Worm (Caenorhabditis elegans) whole organism, late embryonic: ENCODE data around the gene clec-75.
A peak's percentile ranks its signal among the peaks of the same experiment; 100 is the strongest.
"Not testable (repeated sequence)": the region's sequence is repeated elsewhere in the genome, so short reads cannot be mapped to it uniquely, and the experiment has no call there.

Experiments
- C38D4.7 ChIP-seq: fragments of 200-800 bp; sonication (Bioruptor generic); optimal IDR thresholded peaks from 2 replicates; lab custom pipeline; 2018; ENCODE audit warnings: mild to moderate bottlenecking, missing genetic modification characterization, moderate library complexity, missing compliant biosample characterization
- K02D7.2 ChIP-seq: sonication (generic microtip); optimal IDR thresholded peaks from 2 replicates; lab custom pipeline; 2017; ENCODE audit warnings: mild to moderate bottlenecking, missing genetic modification characterization, missing compliant biosample characterization
- ama-1 ChIP-seq: fragments of 150-350 bp; optimal IDR thresholded peaks from 2 replicates; lab custom pipeline; 2014
- ceh-18 ChIP-seq: sonication (generic microtip); optimal IDR thresholded peaks from 2 replicates; lab custom pipeline; 2016; ENCODE audit warnings: missing genetic modification characterization, missing compliant biosample characterization
- ceh-22 ChIP-seq: sonication (generic microtip); optimal IDR thresholded peaks from 2 replicates; lab custom pipeline; 2017; ENCODE audit warnings: missing biosample characterization, missing genetic modification characterization
- ceh-24 ChIP-seq: sonication (generic microtip); optimal IDR thresholded peaks from 2 replicates; lab custom pipeline; 2016; ENCODE audit warnings: mild to moderate bottlenecking, missing genetic modification characterization, missing compliant biosample characterization
- ceh-30 ChIP-seq: fragments of 150-350 bp; optimal IDR thresholded peaks from 2 replicates; lab custom pipeline; 2014; ENCODE audit warnings: missing biosample characterization, missing genetic modification characterization
- ceh-34 ChIP-seq: sonication (generic microtip); optimal IDR thresholded peaks from 2 replicates; lab custom pipeline; 2016; ENCODE audit warnings: mild to moderate bottlenecking, missing genetic modification characterization, missing compliant biosample characterization
- ceh-6 ChIP-seq: fragments of 200-800 bp; sonication (Bioruptor generic); optimal IDR thresholded peaks from 2 replicates; lab custom pipeline; 2018; ENCODE audit warnings: mild to moderate bottlenecking, missing genetic modification characterization, missing compliant biosample characterization
- ceh-9 ChIP-seq: sonication (generic microtip); optimal IDR thresholded peaks from 2 replicates; lab custom pipeline; 2016; ENCODE audit warnings: mild to moderate bottlenecking, missing genetic modification characterization, inconsistent platforms, missing compliant biosample characterization
- dmd-4 ChIP-seq: sonication (generic microtip); optimal IDR thresholded peaks from 2 replicates; lab custom pipeline; 2016; ENCODE audit warnings: borderline replicate concordance, missing genetic modification characterization, missing compliant biosample characterization
- elt-2 ChIP-seq: sonication (generic microtip); optimal IDR thresholded peaks from 2 replicates; lab custom pipeline; 2016; ENCODE audit warnings: missing genetic modification reagents, missing genetic modification characterization, missing compliant biosample characterization
- elt-4 ChIP-seq: sonication (generic microtip); optimal IDR thresholded peaks from 2 replicates; lab custom pipeline; 2016; ENCODE audit warnings: missing genetic modification characterization, missing compliant biosample characterization
- eyg-1 ChIP-seq: sonication (generic microtip); optimal IDR thresholded peaks from 2 replicates; lab custom pipeline; 2016; ENCODE audit warnings: missing genotype, missing genetic modification characterization, missing compliant biosample characterization
- fkh-6 ChIP-seq: sonication (generic microtip); optimal IDR thresholded peaks from 2 replicates; lab custom pipeline; 2016; ENCODE audit warnings: missing genetic modification characterization, missing compliant biosample characterization
- gmeb-2 ChIP-seq: sonication (generic microtip); optimal IDR thresholded peaks from 2 replicates; lab custom pipeline; 2016; ENCODE audit warnings: missing genetic modification characterization, inconsistent platforms, missing compliant biosample characterization
- hlh-13 ChIP-seq: fragments of 200-800 bp; sonication (Bioruptor generic); optimal IDR thresholded peaks from 2 replicates; lab custom pipeline; 2018; ENCODE audit warnings: mild to moderate bottlenecking, missing genetic modification characterization, missing compliant biosample characterization
- hlh-30 ChIP-seq: sonication (generic microtip); optimal IDR thresholded peaks from 2 replicates; lab custom pipeline; 2017; ENCODE audit warnings: antibody characterized with exemption, missing genetic modification characterization, missing compliant biosample characterization; ENCODE audit not compliant: insufficient read depth
- lim-6 ChIP-seq: sonication (generic microtip); optimal IDR thresholded peaks from 2 replicates; lab custom pipeline; 2016; ENCODE audit warnings: missing genetic modification characterization, missing compliant biosample characterization
- lin-11 ChIP-seq: fragments of 200-800 bp; sonication (Bioruptor generic); optimal IDR thresholded peaks from 2 replicates; lab custom pipeline; 2018; ENCODE audit warnings: mild to moderate bottlenecking, missing genetic modification characterization, missing compliant biosample characterization
- madf-2 ChIP-seq: sonication (generic microtip); optimal IDR thresholded peaks from 2 replicates; lab custom pipeline; 2017; ENCODE audit warnings: missing genetic modification characterization, missing compliant biosample characterization
- nfya-1 ChIP-seq: sonication (generic microtip); optimal IDR thresholded peaks from 2 replicates; lab custom pipeline; 2017; ENCODE audit warnings: missing genetic modification characterization, mild to moderate bottlenecking, missing compliant biosample characterization, antibody characterized with exemption, moderate library complexity
- nhr-11 ChIP-seq: fragments of 150-350 bp; optimal IDR thresholded peaks from 2 replicates; lab custom pipeline; 2014; ENCODE audit warnings: missing biosample characterization, missing genetic modification characterization
- nhr-232 ChIP-seq: sonication (generic microtip); optimal IDR thresholded peaks from 2 replicates; lab custom pipeline; 2016; ENCODE audit warnings: missing genetic modification characterization, missing compliant biosample characterization
- odd-2 ChIP-seq: sonication (generic microtip); optimal IDR thresholded peaks from 2 replicates; lab custom pipeline; 2017; ENCODE audit warnings: antibody characterized with exemption, mild to moderate bottlenecking, missing genetic modification characterization, missing compliant biosample characterization
- pag-3 ChIP-seq: sonication (generic microtip); optimal IDR thresholded peaks from 2 replicates; lab custom pipeline; 2016; ENCODE audit warnings: missing compliant biosample characterization, missing genetic modification characterization, borderline replicate concordance
- pqm-1 ChIP-seq: sonication (generic microtip); optimal IDR thresholded peaks from 2 replicates; lab custom pipeline; 2016; ENCODE audit warnings: missing genetic modification characterization, missing compliant biosample characterization
- sdc-2 ChIP-seq: sonication (generic microtip); optimal IDR thresholded peaks from 2 replicates; lab custom pipeline; 2016; ENCODE audit warnings: missing genotype, missing genetic modification characterization, missing compliant biosample characterization
- sox-2 ChIP-seq: fragments of 200-800 bp; sonication (Bioruptor generic); IDR thresholded peaks from 2 replicates; pipeline ENCODE4 v1.3.6; 2022; ENCODE audit warnings: missing genetic modification reagents, missing genetic modification characterization, missing compliant biosample characterization
- syd-9 ChIP-seq: sonication (generic microtip); optimal IDR thresholded peaks from 2 replicates; lab custom pipeline; 2016; ENCODE audit warnings: mild to moderate bottlenecking, missing genetic modification characterization, moderate library complexity, missing compliant biosample characterization
- tbx-2 ChIP-seq: sonication (generic microtip); optimal IDR thresholded peaks from 2 replicates; lab custom pipeline; 2016; ENCODE audit warnings: missing genetic modification characterization, missing compliant biosample characterization
- tbx-7 ChIP-seq: sonication (generic microtip); optimal IDR thresholded peaks from 2 replicates; lab custom pipeline; 2016; ENCODE audit warnings: missing genotype, missing genetic modification characterization, missing compliant biosample characterization
- ttx-3 ChIP-seq: sonication (generic microtip); optimal IDR thresholded peaks from 2 replicates; lab custom pipeline; 2016; ENCODE audit warnings: missing genetic modification reagents, missing genetic modification characterization, missing compliant biosample characterization
- unc-42 ChIP-seq: sonication (generic microtip); optimal IDR thresholded peaks from 2 replicates; lab custom pipeline; 2016; ENCODE audit warnings: missing genotype, missing genetic modification characterization, missing compliant biosample characterization
- unc-55 ChIP-seq: sonication (generic microtip); optimal IDR thresholded peaks from 2 replicates; lab custom pipeline; 2017; ENCODE audit warnings: missing biosample characterization, missing genetic modification reagents, missing genetic modification characterization

The clec-75 gene

DNA sequence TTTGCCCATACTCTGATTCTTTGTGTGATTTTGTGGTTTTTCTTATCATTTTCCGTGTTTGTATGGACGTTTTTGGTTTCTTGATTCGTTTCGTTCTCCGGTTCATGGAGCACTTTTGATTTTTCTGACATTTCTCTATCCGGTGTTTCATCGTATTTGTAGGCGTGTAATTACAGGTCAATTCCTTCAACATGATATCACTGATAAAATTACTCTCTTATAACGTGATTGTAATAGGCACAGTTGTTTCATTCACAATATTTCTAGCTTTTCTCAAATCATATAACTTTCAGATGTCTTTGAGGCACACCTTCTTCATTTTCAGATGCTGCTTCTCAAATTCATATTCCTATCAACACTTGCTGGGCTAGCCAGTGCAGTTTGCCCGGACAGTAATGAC, 28.1 kb upstream of the clec-75 start, which contains the start of gene clec-70:
Gene clec-70, plus strand, starts transcription at position 301 of the 400 bp plus-strand sequence.
- TF ChIP-seq ama-1 (lab: Kevin White, UChicago); elt-2 (tag; lab: Kevin White, UChicago); nhr-11: not testable (repeated sequence)

DNA sequence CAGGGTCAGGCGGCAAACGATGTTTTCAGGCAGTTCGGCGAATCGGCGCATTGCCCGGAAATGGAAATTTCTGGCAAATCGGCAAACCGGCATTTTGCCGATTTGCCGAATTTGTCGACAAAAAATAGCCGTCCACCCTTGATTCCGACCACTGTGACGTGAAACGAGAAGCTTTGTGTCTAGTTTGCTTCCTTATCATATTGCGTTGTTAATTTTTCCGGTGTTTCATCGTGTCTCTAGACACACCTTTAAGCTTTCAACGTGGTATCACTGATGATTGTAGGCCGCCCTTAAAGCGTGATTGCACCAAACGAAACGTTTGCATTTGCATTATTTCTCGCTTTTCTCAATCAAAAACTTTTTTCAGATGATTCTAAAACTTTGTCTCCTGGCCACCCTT, 23.4 kb upstream of the clec-75 start, which contains the start of gene clec-71:
Gene clec-71, plus strand, starts transcription at position 362 of the 400 bp plus-strand sequence.
- no peak for TF ChIP-seq nhr-232
- TF ChIP-seq madf-2: no peak
- TF ChIP-seq sdc-2 (tag; lab: Kevin White, UChicago): no peak
- no peak for TF ChIP-seq pqm-1 (tag; lab: Kevin White, UChicago)
- no peak for TF ChIP-seq ceh-9
- no peak for TF ChIP-seq ttx-3
- no peak for TF ChIP-seq odd-2 (tag; lab: Kevin White, UChicago)
- TF ChIP-seq ceh-24 (tag; lab: Kevin White, UChicago): no peak

DNA sequence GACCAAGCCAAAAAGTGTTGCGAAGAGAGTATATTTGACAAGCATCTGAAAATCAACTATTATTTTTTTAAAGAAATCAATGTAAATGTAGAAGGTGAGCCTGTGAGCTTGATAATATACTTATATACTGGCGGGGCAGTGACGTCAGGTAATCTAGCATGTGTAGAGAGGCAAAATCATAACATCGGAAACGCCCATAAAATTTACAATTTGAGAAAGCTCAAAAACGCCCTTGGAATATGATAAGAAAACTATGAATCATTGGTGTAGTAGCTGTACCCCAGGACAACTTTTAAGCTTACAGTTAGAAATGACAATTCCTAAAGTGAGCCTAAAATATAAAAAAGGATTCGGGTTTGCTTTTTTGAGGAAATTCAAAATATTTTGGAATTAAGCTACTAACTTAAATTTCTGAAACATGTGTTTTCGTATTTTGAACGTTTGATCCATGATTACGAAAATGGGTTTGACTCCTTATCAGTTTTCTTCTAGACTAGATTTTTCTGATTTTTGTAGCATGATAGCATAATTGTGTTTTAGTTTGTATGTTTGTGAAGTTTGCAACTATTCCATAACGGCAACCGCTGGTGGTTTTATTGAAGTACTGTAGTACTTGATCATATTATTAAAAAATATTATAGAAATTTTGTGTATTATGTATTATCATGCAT, 18.7 kb upstream of the clec-75 start, which contains the start of gene clec-174:
Gene clec-174, minus strand, starts transcription at position 51 of the 671 bp plus-strand sequence.
- TF ChIP-seq fkh-6 (no peak), lin-11 (tag; lab: Kevin White, UChicago) (no peak), elt-4 (tag; lab: Kevin White, UChicago) (no peak), K02D7.2 (tag; lab: Kevin White, UChicago) (no peak), dmd-4 (tag; lab: Kevin White, UChicago) (no peak), ceh-34 (tag; lab: Kevin White, UChicago) (no peak)

DNA sequence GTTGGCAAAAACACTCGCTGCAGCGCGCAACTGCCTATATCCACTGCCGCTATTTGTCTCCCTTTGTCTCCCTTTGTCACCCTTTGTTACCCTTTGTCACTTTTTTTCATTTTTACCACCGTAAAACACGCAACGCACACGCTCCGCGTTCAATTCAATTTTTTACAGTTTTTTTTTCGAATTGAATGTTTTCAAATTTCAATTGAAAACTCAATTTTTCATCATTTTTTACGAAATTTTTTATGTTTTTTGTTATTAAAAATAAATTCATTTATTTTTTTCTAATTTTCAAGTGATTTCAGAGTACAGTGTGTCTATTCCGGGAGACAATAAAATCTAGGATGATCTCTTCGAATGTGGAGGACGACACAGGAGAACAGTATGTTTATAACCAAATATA, 17.5 kb upstream of the clec-75 start, which contains the start of gene Y46C8AL.11:
Gene Y46C8AL.11, plus strand, starts transcription at position 301 of the 400 bp plus-strand sequence.
- no peak for TF ChIP-seq sox-2
- TF ChIP-seq fkh-6: no peak
- no peak for TF ChIP-seq nhr-232
- no peak for TF ChIP-seq syd-9 (tag; lab: Kevin White, UChicago)
- TF ChIP-seq dmd-4 (tag; lab: Kevin White, UChicago): no peak
- TF ChIP-seq unc-55 (GFP tag; lab: Kevin White, UChicago): no peak
- no peak for TF ChIP-seq ceh-9
- TF ChIP-seq lim-6: no peak

DNA sequence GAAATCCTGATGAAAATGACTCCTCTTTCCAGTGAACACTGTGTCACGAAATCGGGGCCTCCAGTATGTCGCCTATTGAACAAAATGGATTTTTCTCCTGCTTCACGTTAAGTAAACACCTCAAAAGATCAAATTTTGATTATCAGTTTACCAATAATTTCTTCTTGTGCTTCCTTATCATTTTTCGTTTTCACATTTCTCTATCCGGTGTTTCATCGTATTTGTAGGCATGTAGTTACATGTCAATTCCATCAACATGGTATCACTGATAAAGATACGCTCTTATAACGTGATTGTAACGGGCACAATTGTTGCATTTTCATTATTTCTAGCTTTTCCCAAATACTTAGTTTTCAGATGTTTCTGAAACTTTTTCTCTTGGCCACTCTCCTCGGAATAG, 16.1 kb upstream of the clec-75 start, which contains the start of gene clec-72:
Gene clec-72, plus strand, starts transcription at position 358 of the 400 bp plus-strand sequence.
- TF ChIP-seq elt-2 (tag; lab: Kevin White, UChicago) (peak; percentile 29), nhr-232 (no peak), pag-3 (tag; lab: Kevin White, UChicago) (no peak)
- TF ChIP-seq, all 69 proteins: peak for 1

DNA sequence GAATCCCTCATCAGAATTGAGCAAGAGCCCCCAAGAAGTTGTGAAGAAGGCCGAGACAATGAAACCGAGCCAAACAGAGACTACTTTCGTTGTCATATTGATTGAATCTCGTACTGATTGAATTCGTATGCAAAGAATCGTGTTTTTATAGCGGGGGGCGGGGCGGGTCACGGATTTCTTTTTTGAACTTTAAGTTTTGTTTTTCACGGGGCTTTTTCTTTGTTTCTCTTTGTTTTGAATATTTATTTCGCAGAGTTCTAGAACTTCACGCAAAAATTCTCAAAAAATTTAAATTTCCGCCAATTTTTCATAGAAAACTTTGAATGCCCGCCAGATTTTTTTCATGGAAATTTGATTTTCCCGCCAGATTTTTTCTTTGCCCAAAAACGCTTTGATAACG, 4.4 kb upstream of the clec-75 start, which contains the start of gene clec-73:
Gene clec-73, minus strand, starts transcription at position 101 of the 400 bp plus-strand sequence.
- no peak for TF ChIP-seq sdc-2 (tag; lab: Kevin White, UChicago)
- no peak for TF ChIP-seq ceh-22
- no peak for TF ChIP-seq tbx-2
- TF ChIP-seq unc-42 (tag; lab: Kevin White, UChicago): no peak
- no peak for TF ChIP-seq hlh-30 (tag; lab: Kevin White, UChicago)
- no peak for TF ChIP-seq ceh-18 (tag; lab: Kevin White, UChicago)
- no peak for TF ChIP-seq eyg-1 (tag; lab: Kevin White, UChicago)
- TF ChIP-seq tbx-7 (tag; lab: Kevin White, UChicago): no peak
- no peak for TF ChIP-seq madf-2
- no peak for TF ChIP-seq ceh-6
- TF ChIP-seq ceh-30 (tag; lab: Kevin White, UChicago): no peak
- no peak for TF ChIP-seq C38D4.7 (GFP tag; lab: Kevin White, UChicago)
- no peak for TF ChIP-seq hlh-13
- TF ChIP-seq gmeb-2: no peak
- no peak for TF ChIP-seq nfya-1 (tag; lab: Kevin White, UChicago)
- TF ChIP-seq ama-1 (lab: Kevin White, UChicago): no peak
